Worm (Caenorhabditis elegans) whole organism, L1 larva: ENCODE results near the gene R144.10.

Source experiments
- C16A3.4 ChIP-seq: fragments of 150-350 bp; optimal IDR thresholded peaks from 2 replicates; lab custom pipeline; 2014; ENCODE audit warnings: missing biosample characterization, missing genetic modification characterization
- C34B4.2 ChIP-seq: sonication (generic microtip); optimal IDR thresholded peaks from 2 replicates; lab custom pipeline; 2017; ENCODE audit warnings: mild to moderate bottlenecking, missing genetic modification characterization, missing compliant biosample characterization
- F16B12.6 ChIP-seq: fragments of 150-350 bp; optimal IDR thresholded peaks from 2 replicates; lab custom pipeline; 2014; ENCODE audit warnings: missing biosample characterization, missing genetic modification characterization
- aly-2 ChIP-seq: fragments of 150-350 bp; optimal IDR thresholded peaks from 2 replicates; lab custom pipeline; 2014; ENCODE audit warnings: missing biosample characterization, missing genetic modification characterization
- blmp-1 ChIP-seq: fragments of 150-350 bp; optimal IDR thresholded peaks from 2 replicates; lab custom pipeline; 2014; ENCODE audit warnings: missing biosample characterization, missing genetic modification characterization
- ceh-63 ChIP-seq: fragments of 200-800 bp; sonication (Bioruptor generic); optimal IDR thresholded peaks from 2 replicates; lab custom pipeline; 2018; ENCODE audit warnings: mild to moderate bottlenecking, missing genetic modification characterization, missing compliant biosample characterization
- ceh-8 ChIP-seq: fragments of 200-800 bp; sonication (Bioruptor generic); optimal IDR thresholded peaks from 2 replicates; lab custom pipeline; 2018; ENCODE audit warnings: mild to moderate bottlenecking, missing genetic modification characterization, moderate library complexity, missing compliant biosample characterization
- ceh-82 ChIP-seq, 3 experiments: fragments of 150-350 bp in 1 of 3; sonication (generic microtip) in 2 of 3; optimal IDR thresholded peaks; 2 replicates each; lab custom pipeline; 2014 to 2017; ENCODE audit warnings: missing biosample characterization in 3 of 3, missing genetic modification characterization in 3 of 3
- ceh-88 ChIP-seq: fragments of 200-800 bp; sonication (Bioruptor generic); IDR thresholded peaks from 2 replicates; pipeline ENCODE4 v1.3.6; 2022; ENCODE audit warnings: missing genetic modification characterization, missing compliant biosample characterization
- ceh-90 ChIP-seq: sonication (generic microtip); optimal IDR thresholded peaks from 2 replicates; lab custom pipeline; 2016; ENCODE audit warnings: missing genetic modification characterization, missing compliant biosample characterization
- dpl-1 ChIP-seq, 3 experiments: fragments of 150-350 bp in 2 of 3; sonication (generic microtip) in 1 of 3; optimal IDR thresholded peaks; 2 replicates each; lab custom pipeline; 2014 to 2017; ENCODE audit warnings: missing biosample characterization in 3 of 3, missing genetic modification characterization in 3 of 3, missing genetic modification reagents in 3 of 3
- efl-1 ChIP-seq, 4 experiments: fragments of 150-350 bp; optimal IDR thresholded peaks in 3 of 4; peaks in 1 of 4; 1 replicate in 1 of 4; 2 replicates in 3 of 4; lab custom pipeline; 2014; ENCODE audit warnings: missing biosample characterization in 2 of 4, missing genetic modification characterization in 2 of 4, missing genetic modification reagents in 2 of 4
- efl-3 ChIP-seq: fragments of 200-800 bp; sonication (Bioruptor generic); optimal IDR thresholded peaks from 2 replicates; lab custom pipeline; 2018; ENCODE audit warnings: mild to moderate bottlenecking, missing genetic modification characterization, missing compliant biosample characterization
- egl-27 ChIP-seq, 2 experiments: fragments of 150-350 bp in 1 of 2; sonication (generic microtip); optimal IDR thresholded peaks; 3 replicates each; lab custom pipeline; 2017 to 2018; ENCODE audit warnings: missing biosample characterization in 2 of 2, missing genetic modification characterization in 2 of 2, missing genetic modification reagents in 2 of 2
- ets-5 ChIP-seq: fragments of 200-800 bp; sonication (Bioruptor generic); IDR thresholded peaks from 2 replicates; pipeline ENCODE4 v1.3.6; 2022; ENCODE audit warnings: missing genetic modification characterization, missing compliant biosample characterization
- fkh-10 ChIP-seq: sonication (generic microtip); optimal IDR thresholded peaks from 2 replicates; lab custom pipeline; 2017; ENCODE audit warnings: missing biosample characterization, missing genetic modification reagents, missing genetic modification characterization
- fkh-8 ChIP-seq: sonication (generic microtip); optimal IDR thresholded peaks from 2 replicates; lab custom pipeline; 2016; ENCODE audit warnings: mild to moderate bottlenecking, missing genetic modification characterization, missing compliant biosample characterization
- irx-1 ChIP-seq: sonication (generic microtip); optimal IDR thresholded peaks from 2 replicates; lab custom pipeline; 2016; ENCODE audit warnings: missing genetic modification characterization, missing compliant biosample characterization
- isw-1 ChIP-seq: fragments of 200-800 bp; sonication (Bioruptor generic); IDR thresholded peaks from 2 replicates; pipeline ENCODE4 v1.3.6; 2022; ENCODE audit warnings: missing genetic modification characterization, missing compliant biosample characterization
- jun-1 ChIP-seq: fragments of 150-350 bp; optimal IDR thresholded peaks from 2 replicates; lab custom pipeline; 2014; ENCODE audit warnings: missing biosample characterization, missing genetic modification reagents, missing genetic modification characterization
- lin-15B ChIP-seq: fragments of 150-350 bp; sonication (generic microtip); optimal IDR thresholded peaks from 3 replicates; lab custom pipeline; 2014; ENCODE audit warnings: missing biosample characterization, missing genetic modification characterization
- lin-35 ChIP-seq, 2 experiments: fragments of 150-350 bp; optimal IDR thresholded peaks; 2 replicates each; lab custom pipeline; 2014; ENCODE audit warnings: missing biosample characterization in 2 of 2, missing genetic modification characterization in 2 of 2, missing genetic modification reagents in 2 of 2
- lin-39 ChIP-seq: fragments of 150-350 bp; optimal IDR thresholded peaks from 2 replicates; lab custom pipeline; 2014; ENCODE audit warnings: missing biosample characterization, missing genetic modification reagents, missing genetic modification characterization
- lir-3 ChIP-seq: sonication (generic microtip); optimal IDR thresholded peaks from 2 replicates; lab custom pipeline; 2016; ENCODE audit warnings: mild to moderate bottlenecking, missing genetic modification characterization, moderate library complexity, missing compliant biosample characterization; ENCODE audit not compliant: poor library complexity
- lsy-2 ChIP-seq, 2 experiments: fragments of 150-350 bp; optimal IDR thresholded peaks; 2 replicates each; lab custom pipeline; 2014; ENCODE audit warnings: missing biosample characterization in 2 of 2, missing genetic modification characterization in 2 of 2
- mef-2 ChIP-seq: fragments of 150-350 bp; optimal IDR thresholded peaks from 2 replicates; lab custom pipeline; 2014; ENCODE audit warnings: missing biosample characterization, missing genetic modification characterization
- nhr-12 ChIP-seq: sonication (generic microtip); optimal IDR thresholded peaks from 2 replicates; lab custom pipeline; 2017; ENCODE audit warnings: missing biosample characterization, missing genetic modification characterization
- nhr-19 ChIP-seq: fragments of 200-800 bp; sonication (Bioruptor generic); conservative IDR thresholded peaks from 2 replicates; pipeline ENCODE4 v1.3.6; 2022; ENCODE audit warnings: missing genetic modification characterization, missing compliant biosample characterization
- nhr-28 ChIP-seq: fragments of 150-350 bp; optimal IDR thresholded peaks from 2 replicates; lab custom pipeline; 2014; ENCODE audit warnings: missing biosample characterization, missing genetic modification characterization
- nhr-47 ChIP-seq: sonication (generic microtip); optimal IDR thresholded peaks from 2 replicates; lab custom pipeline; 2016; ENCODE audit warnings: mild to moderate bottlenecking, missing genetic modification characterization, moderate library complexity, missing compliant biosample characterization
- nhr-71 ChIP-seq: sonication (generic microtip); optimal IDR thresholded peaks from 2 replicates; lab custom pipeline; 2016; ENCODE audit warnings: mild to moderate bottlenecking, missing genetic modification characterization, moderate library complexity, missing compliant biosample characterization
- nhr-77 ChIP-seq: fragments of 150-350 bp; optimal IDR thresholded peaks from 2 replicates; lab custom pipeline; 2014; ENCODE audit warnings: missing biosample characterization, missing genetic modification characterization
- nhr-84 ChIP-seq: sonication (generic microtip); optimal IDR thresholded peaks from 2 replicates; lab custom pipeline; 2017; ENCODE audit warnings: missing biosample characterization, missing genetic modification characterization
- nhr-85 ChIP-seq: sonication (generic microtip); peaks from one replicate; lab custom pipeline; 2016; ENCODE audit warnings: missing genetic modification characterization, inconsistent platforms, missing compliant biosample characterization
- nhr-90 ChIP-seq: sonication (generic microtip); optimal IDR thresholded peaks from 2 replicates; lab custom pipeline; 2016; ENCODE audit warnings: mild to moderate bottlenecking, missing genetic modification characterization, missing compliant biosample characterization; ENCODE audit not compliant: poor library complexity
- rnt-1 ChIP-seq: sonication (generic microtip); optimal IDR thresholded peaks from 2 replicates; lab custom pipeline; 2016; ENCODE audit warnings: mild to moderate bottlenecking, missing genetic modification characterization, moderate library complexity, missing compliant biosample characterization
- snpc-4 ChIP-seq: fragments of 150-350 bp; optimal IDR thresholded peaks from 2 replicates; lab custom pipeline; 2014; ENCODE audit warnings: missing biosample characterization, missing genetic modification characterization
- snu-23 ChIP-seq: sonication (generic microtip); optimal IDR thresholded peaks from 2 replicates; lab custom pipeline; 2016; ENCODE audit warnings: missing genetic modification characterization, missing compliant biosample characterization
- sptf-1 ChIP-seq: fragments of 150-350 bp; optimal IDR thresholded peaks from 2 replicates; lab custom pipeline; 2014; ENCODE audit warnings: missing biosample characterization, missing genetic modification characterization
- sup-37 ChIP-seq: fragments of 200-800 bp; sonication (Bioruptor generic); optimal IDR thresholded peaks from 2 replicates; lab custom pipeline; 2018; ENCODE audit warnings: mild to moderate bottlenecking, missing genetic modification characterization, missing compliant biosample characterization
- swsn-7 ChIP-seq: sonication (generic microtip); optimal IDR thresholded peaks from 2 replicates; lab custom pipeline; 2016; ENCODE audit warnings: missing genetic modification characterization, missing compliant biosample characterization
- tbx-2 ChIP-seq: sonication (generic microtip); optimal IDR thresholded peaks from 2 replicates; lab custom pipeline; 2016; ENCODE audit warnings: missing genetic modification characterization, missing compliant biosample characterization
- tlp-1 ChIP-seq: fragments of 150-350 bp; optimal IDR thresholded peaks from 2 replicates; lab custom pipeline; 2014; ENCODE audit warnings: missing biosample characterization, missing genetic modification characterization
- unc-130 ChIP-seq: fragments of 150-350 bp; optimal IDR thresholded peaks from 2 replicates; lab custom pipeline; 2017; ENCODE audit warnings: missing biosample characterization, missing genetic modification characterization, inconsistent platforms
- xbp-1 ChIP-seq: sonication (generic microtip); optimal IDR thresholded peaks from 2 replicates; lab custom pipeline; 2016; ENCODE audit warnings: missing genetic modification characterization, missing compliant biosample characterization
- zag-1 ChIP-seq: fragments of 150-350 bp; optimal IDR thresholded peaks from 2 replicates; lab custom pipeline; 2014; ENCODE audit warnings: missing biosample characterization, missing genetic modification characterization

Gene R144.10

ce11 chrIII:4998111-4998859 is 3.8 kb downstream of the R144.10 start, which contains the start of gene tmem-131 (continued):
- TF ChIP-seq fkh-10 (GFP tag; lab: Kevin White, UChicago) (no peak), tlp-1 (tag; lab: Kevin White, UChicago) (no peak), mef-2 (tag; lab: Kevin White, UChicago) (no peak), sptf-1 (tag; lab: Kevin White, UChicago) (no peak), efl-1 (optimal IDR thresholded peaks at IDR 0.05; lab: Kevin White, UChicago) (peak in 1 of 2 experiments; percentile 24), efl-1 (GFP tag; optimal IDR thresholded peaks at IDR 0.05 in 1 of 2; lab: Kevin White, UChicago) (peak in 1 of 2 experiments; percentile 89), ceh-8 (GFP tag; lab: Kevin White, UChicago) (no peak), nhr-84 (tag; lab: Kevin White, UChicago) (no peak), zag-1 (tag; lab: Kevin White, UChicago) (no peak), nhr-90 (tag; lab: Kevin White, UChicago) (peak; percentile 24), efl-3 (GFP tag; lab: Kevin White, UChicago) (no peak), swsn-7 (tag; lab: Kevin White, UChicago) (no peak)

- TF ChIP-seq efl-1 (optimal IDR thresholded peaks at IDR 0.05; lab: Kevin White, UChicago) (no peak), efl-1 (GFP tag; optimal IDR thresholded peaks at IDR 0.05 in 1 of 2; lab: Kevin White, UChicago) (peak in 1 of 2 experiments; percentile 43), unc-130 (no peak)
Observed at ce11 chrIII:4987666-4988065, 14.5 kb downstream of the R144.10 start.

- TF ChIP-seq lir-3 (tag; lab: Kevin White, UChicago) (peak; percentile 64), blmp-1 (peak; percentile 51), fkh-8 (tag; lab: Kevin White, UChicago) (peak; percentile 24), nhr-28 (tag; lab: Kevin White, UChicago) (no peak), ceh-63 (GFP tag; lab: Kevin White, UChicago) (no peak), nhr-12 (tag; lab: Kevin White, UChicago) (no peak), efl-1 (optimal IDR thresholded peaks at IDR 0.05; lab: Kevin White, UChicago) (peak; percentile 58 to 89), efl-1 (GFP tag; optimal IDR thresholded peaks at IDR 0.05 in 1 of 2; lab: Kevin White, UChicago) (peak; percentile 88 to 98), tbx-2 (tag; lab: Kevin White, UChicago) (peak; percentile 57), aly-2 (no peak), jun-1 (tag; lab: Kevin White, UChicago) (no peak), ceh-88 (GFP tag; lab: Robert Waterston, UW) (no peak), isw-1 (GFP tag; lab: Robert Waterston, UW) (0 out of 2 replicates have a peak, but pooled peaks have one; percentile 1), xbp-1 (tag; lab: Kevin White, UChicago) (peak; percentile 41), snu-23 (GFP tag; lab: Kevin White, UChicago) (peak; percentile 10), lin-35 (GFP tag; optimal IDR thresholded peaks at IDR 0.05; lab: Kevin White, UChicago) (peak; percentile 84 to 92), lin-15B (tag; lab: Kevin White, UChicago) (peak; percentile 34), sup-37 (GFP tag; lab: Kevin White, UChicago) (no peak), C34B4.2 (tag; lab: Kevin White, UChicago) (no peak), nhr-77 (tag; lab: Kevin White, UChicago) (no peak), dpl-1 (GFP tag; optimal IDR thresholded peaks at IDR 0.05; lab: Kevin White, UChicago) (peak; percentile 75 to 89 (median 86)), F16B12.6 (tag; lab: Kevin White, UChicago) (no peak), unc-130 (no peak), nhr-85 (peak; percentile 71), ceh-90 (tag; lab: Kevin White, UChicago) (peak; percentile 61), ceh-82 (tag; optimal IDR thresholded peaks at IDR 0.05; lab: Kevin White, UChicago) (peak in 1 of 3 experiments; percentile 16), lin-39 (tag; lab: Kevin White, UChicago) (no peak), lsy-2 (tag; optimal IDR thresholded peaks at IDR 0.05; lab: Kevin White, UChicago) (peak; percentile 8 to 59), nhr-19 (GFP tag; lab: Robert Waterston, UW) (no peak), snpc-4 (no peak), nhr-71 (tag; lab: Kevin White, UChicago) (peak; percentile 56), C16A3.4 (peak; percentile 10), irx-1 (tag; lab: Kevin White, UChicago) (no peak), egl-27 (tag; optimal IDR thresholded peaks at IDR 0.05; lab: Kevin White, UChicago) (no peak), rnt-1 (peak; percentile 88), ets-5 (GFP tag; lab: Robert Waterston, UW) (no peak), nhr-47 (tag; lab: Kevin White, UChicago) (peak; percentile 57), fkh-10 (GFP tag; lab: Kevin White, UChicago) (no peak)
Observed at ce11 chrIII:4986790-4987259, 15.3 kb downstream of the R144.10 start, which contains the start of the genes C27F2.10 and wdr-60. Gene C27F2.10, minus strand, starts transcription at chrIII:4986898. Gene wdr-60, plus strand, starts transcription at chrIII:4987209.
